Fruit fly (Drosophila melanogaster): ENCODE results near the gene CG45263.
A peak's percentile ranks its signal among the peaks of the same experiment; 100 is the strongest.

The CG45263 gene

DNA sequence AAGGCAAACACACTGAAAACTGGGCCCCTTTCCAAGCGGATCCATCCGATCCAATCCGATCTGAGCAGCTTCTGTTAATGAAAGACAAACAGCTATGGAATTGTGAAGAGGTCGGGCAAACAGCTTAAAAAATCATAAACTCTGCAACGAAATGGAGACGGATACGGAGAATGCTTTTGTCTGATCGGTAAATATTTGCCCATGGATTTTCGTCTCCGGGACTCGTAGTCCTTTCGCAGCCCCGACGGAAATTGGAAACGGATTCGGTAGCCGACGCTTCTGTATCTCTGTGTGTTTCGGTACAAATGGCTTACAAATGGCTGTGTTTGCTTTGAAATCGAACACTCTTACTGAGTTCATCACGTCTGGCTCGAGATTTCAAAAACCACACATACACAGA is 150.5 kb downstream of the CG45263 start:
- no peak for TF ChIP-seq CG8478 (optimal IDR thresholded peaks at IDR 0.05)

DNA sequence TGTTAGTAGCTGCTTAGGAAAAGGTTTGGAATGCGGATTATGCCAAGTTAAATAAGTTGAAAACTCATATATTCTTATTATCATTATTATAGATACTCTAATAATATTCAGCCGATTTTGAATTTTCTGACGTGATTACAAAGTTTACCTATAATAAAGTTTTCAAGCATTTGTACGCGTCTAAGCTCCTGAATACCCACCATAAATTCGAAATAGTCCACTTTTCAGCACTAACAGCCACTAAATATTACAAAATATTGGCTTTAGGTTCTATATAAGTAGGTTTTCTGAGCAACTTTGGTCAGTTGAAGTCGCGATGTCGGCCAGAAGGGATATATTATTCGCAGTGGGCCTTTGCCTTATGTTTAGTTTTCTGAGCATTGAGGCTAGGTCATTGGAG is 153.4 kb downstream of the CG45263 start, which contains the start of gene CG7443:
TSS of gene CG7443 (plus strand) at position 301 of the 400 bp plus-strand sequence.
- TF ChIP-seq CTCF (optimal IDR thresholded peaks at IDR 0.05) (no peak), CG8478 (optimal IDR thresholded peaks at IDR 0.05) (no peak)

DNA sequence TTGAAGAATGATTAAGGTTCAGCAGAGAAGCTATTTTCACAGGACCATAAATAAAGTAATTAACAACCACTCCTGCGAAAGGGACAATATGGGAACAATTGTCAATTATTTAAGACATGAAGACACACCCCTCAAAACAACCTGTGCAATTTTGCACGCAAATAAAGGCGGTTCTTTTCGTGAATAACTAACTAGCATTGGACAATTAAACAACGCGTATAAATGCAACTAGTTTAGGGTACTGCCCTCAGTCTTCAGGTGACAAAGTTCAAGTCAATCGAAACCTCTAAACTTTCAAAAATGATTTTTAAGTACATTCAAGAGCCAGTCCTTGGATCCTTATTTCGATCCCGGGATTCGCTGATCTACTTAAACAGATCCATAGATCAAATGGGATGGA is 156.0 kb downstream of the CG45263 start, which contains the start of gene Or85a:
TSS of gene Or85a (plus strand) at position 301 of the 400 bp plus-strand sequence.
- no peak for TF ChIP-seq CTCF (optimal IDR thresholded peaks at IDR 0.05)
- TF ChIP-seq CG8478 (optimal IDR thresholded peaks at IDR 0.05) = no peak

DNA sequence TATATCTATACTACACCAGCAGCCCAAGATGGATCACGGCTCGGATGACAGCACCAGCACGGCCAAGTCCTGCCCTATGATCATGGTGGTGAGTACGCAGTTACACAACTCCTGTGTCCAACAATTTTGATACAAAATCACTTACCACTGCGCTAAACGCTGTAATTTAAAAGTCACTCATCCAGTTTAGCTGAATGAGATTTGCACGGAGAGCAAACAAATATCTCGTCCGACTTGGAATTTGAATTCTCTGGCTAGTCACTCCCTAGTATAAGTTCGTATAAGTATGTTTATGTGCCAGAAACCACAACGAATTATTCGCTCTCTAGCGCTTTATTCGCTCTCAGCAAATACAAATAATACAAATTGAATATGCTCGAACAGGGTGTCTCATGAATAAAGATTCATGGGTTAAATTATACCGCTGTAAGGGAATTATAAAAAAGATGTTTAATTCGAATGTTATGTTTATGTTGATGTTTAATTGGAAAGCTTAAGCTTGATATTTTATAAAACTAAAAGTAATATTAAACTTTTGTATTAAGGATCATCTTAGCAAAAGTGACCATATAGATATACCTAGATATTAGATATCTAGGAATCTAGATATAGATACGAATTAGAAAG is 159.6 kb downstream of the CG45263 start:
- no peak for TF ChIP-seq CG8478 (optimal IDR thresholded peaks at IDR 0.05)
- no peak for TF ChIP-seq CTCF (optimal IDR thresholded peaks at IDR 0.05)

DNA sequence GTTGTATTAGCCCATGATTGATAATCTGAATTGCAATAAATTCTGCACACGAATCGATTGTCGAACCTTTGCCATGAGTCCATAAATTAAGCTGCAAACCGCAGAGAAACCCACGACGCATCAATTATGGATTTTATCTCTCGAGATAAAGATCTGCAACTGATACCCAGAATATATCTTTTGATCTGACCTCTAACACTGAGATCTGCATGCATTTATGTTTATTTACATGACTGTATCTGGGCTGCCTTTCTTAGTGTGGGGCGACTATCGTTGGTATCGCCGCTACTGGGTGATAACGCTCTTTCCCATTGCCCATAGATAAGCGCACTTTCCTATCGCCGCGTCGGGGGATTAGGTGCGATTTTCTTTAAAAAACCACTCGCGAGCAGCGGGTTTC is 160.2 kb downstream of the CG45263 start, which contains the start of gene Ctr1B:
TSS of gene Ctr1B (plus strand) at position 398 of the 400 bp plus-strand sequence.
- TF ChIP-seq CTCF (optimal IDR thresholded peaks at IDR 0.05) (no peak), CG8478 (optimal IDR thresholded peaks at IDR 0.05) (no peak)

DNA sequence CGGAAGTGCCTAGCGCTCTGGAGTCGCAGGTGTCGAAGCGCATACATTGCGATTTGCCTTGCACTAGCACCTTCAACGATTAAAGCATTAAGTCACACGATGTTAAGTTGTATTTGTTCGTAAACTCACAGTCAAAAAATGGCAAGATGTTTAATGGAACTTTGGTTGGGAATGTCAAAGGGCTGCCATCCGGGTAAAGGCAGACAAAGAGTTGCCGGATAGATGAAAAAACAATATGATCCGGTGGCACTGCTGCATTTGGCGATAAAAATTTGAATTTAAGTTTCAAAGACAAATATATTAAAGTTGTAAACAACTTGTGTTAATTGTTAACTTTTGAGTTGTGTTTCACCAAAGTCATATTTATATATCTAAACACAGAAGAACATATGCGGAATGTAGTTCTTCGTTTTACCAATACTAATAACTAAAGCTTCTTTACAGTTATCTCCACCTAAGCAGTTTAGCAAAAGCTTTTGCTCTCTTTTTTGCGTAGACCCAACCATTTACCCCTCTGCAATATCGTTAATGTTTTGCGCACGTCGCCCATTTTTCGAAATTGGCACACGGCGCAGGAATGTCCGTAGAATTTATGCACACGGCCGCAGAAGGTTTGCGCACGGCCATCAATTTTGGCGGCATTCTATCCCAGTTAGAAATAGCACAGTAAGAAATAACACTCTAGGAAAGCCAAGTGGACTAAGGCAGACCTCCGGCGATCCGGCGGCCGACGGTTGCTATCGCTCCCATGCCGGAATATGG is 160.9 kb downstream of the CG45263 start, which contains the start of gene Coq2:
TSS of gene Coq2 (minus strand) at position 200 of the 762 bp plus-strand sequence.
- no peak for TF ChIP-seq CG8478 (optimal IDR thresholded peaks at IDR 0.05)
- peak; percentile 48 to 60 for TF ChIP-seq CTCF (optimal IDR thresholded peaks at IDR 0.05)
